Fruit fly (Drosophila melanogaster): ENCODE data around the gene CG10654.

Gene CG10654

DNA sequence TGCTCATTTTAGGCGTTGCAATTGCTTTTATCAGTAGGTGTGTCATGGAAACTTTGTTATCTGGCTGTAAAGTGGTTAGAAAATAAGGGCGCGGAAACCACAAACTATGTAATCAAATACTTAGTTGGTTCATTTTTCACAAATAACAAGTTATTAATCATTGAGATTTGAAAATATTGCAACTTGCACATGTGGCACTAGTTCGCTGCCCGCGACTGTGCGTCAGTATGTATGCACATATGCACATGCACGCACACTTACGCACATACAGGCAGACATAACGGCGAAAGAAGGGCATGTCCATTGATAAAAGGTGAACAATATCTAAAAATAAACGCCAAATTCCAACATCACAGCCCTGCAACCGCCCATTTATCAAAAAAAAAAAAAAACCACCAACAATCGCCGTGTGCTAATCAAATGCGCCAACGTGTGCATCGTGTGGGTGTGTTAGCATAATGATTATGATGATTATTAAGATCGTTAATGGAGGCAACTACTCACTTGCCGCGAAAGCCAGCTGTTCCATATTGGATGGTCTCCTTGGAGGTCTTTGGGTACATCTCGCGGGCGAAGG, 21.9 kb upstream of the CG10654 start (continued):
- peak; percentile 88 for TF ChIP-seq Med (GFP tag)
- no peak for TF ChIP-seq gcm2 (GFP tag; optimal IDR thresholded peaks at IDR 0.05)
- no peak for TF ChIP-seq CG10959 (GFP tag; IDR thresholded peaks at IDR 0.05)
- TF ChIP-seq HLHmδ (GFP tag; optimal IDR thresholded peaks at IDR 0.05) = no peak
- no peak for TF ChIP-seq gt (GFP tag; IDR thresholded peaks at IDR 0.05)
- TF ChIP-seq schlank (tag; optimal IDR thresholded peaks at IDR 0.05) = no peak
- TF ChIP-seq E2f2 (GFP tag; IDR thresholded peaks at IDR 0.05) = no peak
- TF ChIP-seq Dbx (GFP tag; IDR thresholded peaks at IDR 0.05) = no peak
- TF ChIP-seq CG14050 (GFP tag; IDR thresholded peaks at IDR 0.05) = peak; percentile 48; the same call in 1 of the 3 replicates
- no peak for TF ChIP-seq CG10274 (GFP tag; optimal IDR thresholded peaks at IDR 0.05)
- TF ChIP-seq CG10366 (GFP tag; IDR thresholded peaks at IDR 0.05) = peak; percentile 54
- TF ChIP-seq CG6765 (GFP tag; optimal IDR thresholded peaks at IDR 0.05) = no peak
- TF ChIP-seq Dip3 (GFP tag; optimal IDR thresholded peaks at IDR 0.05) = peak; percentile 16
- TF ChIP-seq CG12299 (tag; optimal IDR thresholded peaks at IDR 0.05) = no peak
- no peak for TF ChIP-seq Hey (tag; optimal IDR thresholded peaks at IDR 0.05)
- no peak for TF ChIP-seq CG3995 (GFP tag; optimal IDR thresholded peaks at IDR 0.05)
- TF ChIP-seq trh (GFP tag; optimal IDR thresholded peaks at IDR 0.05) = no peak
- TF ChIP-seq insv (GFP tag; optimal IDR thresholded peaks at IDR 0.05) = no peak
- TF ChIP-seq kah (GFP tag; optimal IDR thresholded peaks at IDR 0.05) = no peak
- TF ChIP-seq CG13894 (tag; optimal IDR thresholded peaks at IDR 0.05) = no peak
- peak; percentile 35 for TF ChIP-seq onecut (GFP tag; IDR thresholded peaks at IDR 0.05)
- no peak for TF ChIP-seq Lpt (GFP tag; optimal IDR thresholded peaks at IDR 0.05)
- TF ChIP-seq CG9437 (GFP tag; optimal IDR thresholded peaks at IDR 0.05) = peak; percentile 18
- no peak for TF ChIP-seq CG4617 (GFP tag; optimal IDR thresholded peaks at IDR 0.05; ENCODE audit: borderline replicate concordance)
- no peak for TF ChIP-seq CG7987 (GFP tag; optimal IDR thresholded peaks at IDR 0.05)
- peak; percentile 12 for TF ChIP-seq CG1233 (GFP tag; optimal IDR thresholded peaks at IDR 0.05)
- TF ChIP-seq chn (GFP tag; optimal IDR thresholded peaks at IDR 0.05) = no peak
- peak; percentile 14; the same call in 1 of the 3 replicates for TF ChIP-seq CG6175 (GFP tag; IDR thresholded peaks at IDR 0.05)
- TF ChIP-seq ind (GFP tag; optimal IDR thresholded peaks at IDR 0.05) = peak; percentile 39
- peak; percentile 56 for TF ChIP-seq Ada2b (GFP tag; IDR thresholded peaks at IDR 0.05)
- peak; percentile 18; the same call in 1 of the 3 replicates for TF ChIP-seq ken (GFP tag; IDR thresholded peaks at IDR 0.05)
- no peak for TF ChIP-seq ac (GFP tag; optimal IDR thresholded peaks at IDR 0.05)
- no peak for TF ChIP-seq Lim3 (GFP tag; IDR thresholded peaks at IDR 0.05)
- no peak for TF ChIP-seq CG17612 (GFP tag; IDR thresholded peaks at IDR 0.05)
- TF ChIP-seq CG17829 (tag; optimal IDR thresholded peaks at IDR 0.05) = peak; percentile 58
- TF ChIP-seq CG9797 (GFP tag; optimal IDR thresholded peaks at IDR 0.05) = no peak
- TF ChIP-seq CG8388 (GFP tag; optimal IDR thresholded peaks at IDR 0.05) = peak; percentile 37
- TF ChIP-seq Nf-YC (tag; optimal IDR thresholded peaks at IDR 0.05) = peak; percentile 19
- peak; percentile 22 for TF ChIP-seq nom (GFP tag; optimal IDR thresholded peaks at IDR 0.05)
- peak; percentile 97 for TF ChIP-seq CG11696 (GFP tag; IDR thresholded peaks at IDR 0.05)
- TF ChIP-seq bcd (GFP tag; optimal IDR thresholded peaks at IDR 0.05) = peak; percentile 25
- TF ChIP-seq Scr (GFP tag; IDR thresholded peaks at IDR 0.05; ENCODE audit: partially characterized antibody) = no peak
- peak; percentile 67; the same call in 1 of the 2 replicates for TF ChIP-seq CG31441 (GFP tag; IDR thresholded peaks at IDR 0.05)
- no peak for TF ChIP-seq D19B (GFP tag; optimal IDR thresholded peaks at IDR 0.05)
- TF ChIP-seq CG13624 (GFP tag; optimal IDR thresholded peaks at IDR 0.05) = no peak
- TF ChIP-seq CG6854 (GFP tag; optimal IDR thresholded peaks at IDR 0.05) = no peak
- TF ChIP-seq CG8089 (GFP tag; optimal IDR thresholded peaks at IDR 0.05) = peak; percentile 48
- peak; percentile 68 for TF ChIP-seq CG14441 (GFP tag; IDR thresholded peaks at IDR 0.05)
- TF ChIP-seq CG16779 (GFP tag; IDR thresholded peaks at IDR 0.05) = no peak
- peak; percentile 46 for TF ChIP-seq CG6689 (GFP tag; IDR thresholded peaks at IDR 0.05)
- TF ChIP-seq fru (optimal IDR thresholded peaks at IDR 0.05) = no peak
- TF ChIP-seq jigr1 (GFP tag; IDR thresholded peaks at IDR 0.05) = no peak
